Worm (Caenorhabditis elegans): ENCODE data around the gene sru-2.
A peak's percentile ranks its signal among the peaks of the same experiment; 100 is the strongest.

The sru-2 gene

DNA sequence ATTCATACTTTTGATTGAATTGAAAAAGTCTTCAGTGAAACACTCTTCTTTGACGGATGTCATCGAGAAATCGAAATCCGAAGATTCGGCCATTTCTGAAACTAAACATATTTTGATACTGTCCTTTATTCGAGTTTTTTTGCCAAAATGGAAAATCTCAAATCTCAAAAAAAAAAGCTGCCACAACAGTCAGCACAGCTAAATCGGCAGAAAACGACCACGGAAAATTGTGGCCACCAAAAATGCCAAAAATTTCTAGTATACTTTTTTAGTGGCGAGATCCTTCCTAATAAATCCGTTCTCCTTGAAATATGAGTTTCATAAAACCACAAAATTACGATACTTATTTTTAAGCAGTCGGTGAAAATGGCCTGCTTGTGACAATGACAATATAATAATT, 42.1 kb upstream of the sru-2 start, which contains the start of gene F38E11.9:
Gene F38E11.9 (minus strand): TSS at position 101 of the 400 bp plus-strand sequence.
- no peak for TF ChIP-seq bed-3 (GFP tag; optimal IDR thresholded peaks at IDR 0.05)
- TF ChIP-seq M03D4.4 (tag; optimal IDR thresholded peaks at IDR 0.05) = no peak
- TF ChIP-seq unc-62 (GFP tag; optimal IDR thresholded peaks at IDR 0.05) = no peak
- no peak for TF ChIP-seq mls-2 (tag; optimal IDR thresholded peaks at IDR 0.05)
- no peak for TF ChIP-seq mab-5 (tag; optimal IDR thresholded peaks at IDR 0.05)
- TF ChIP-seq zip-8 (tag; optimal IDR thresholded peaks at IDR 0.05) = no peak
- TF ChIP-seq tbx-8 (GFP tag; optimal IDR thresholded peaks at IDR 0.05) = no peak
- no peak for TF ChIP-seq nhr-28 (tag; optimal IDR thresholded peaks at IDR 0.05)
- no peak for TF ChIP-seq lsy-2 (tag; optimal IDR thresholded peaks at IDR 0.05)

DNA sequence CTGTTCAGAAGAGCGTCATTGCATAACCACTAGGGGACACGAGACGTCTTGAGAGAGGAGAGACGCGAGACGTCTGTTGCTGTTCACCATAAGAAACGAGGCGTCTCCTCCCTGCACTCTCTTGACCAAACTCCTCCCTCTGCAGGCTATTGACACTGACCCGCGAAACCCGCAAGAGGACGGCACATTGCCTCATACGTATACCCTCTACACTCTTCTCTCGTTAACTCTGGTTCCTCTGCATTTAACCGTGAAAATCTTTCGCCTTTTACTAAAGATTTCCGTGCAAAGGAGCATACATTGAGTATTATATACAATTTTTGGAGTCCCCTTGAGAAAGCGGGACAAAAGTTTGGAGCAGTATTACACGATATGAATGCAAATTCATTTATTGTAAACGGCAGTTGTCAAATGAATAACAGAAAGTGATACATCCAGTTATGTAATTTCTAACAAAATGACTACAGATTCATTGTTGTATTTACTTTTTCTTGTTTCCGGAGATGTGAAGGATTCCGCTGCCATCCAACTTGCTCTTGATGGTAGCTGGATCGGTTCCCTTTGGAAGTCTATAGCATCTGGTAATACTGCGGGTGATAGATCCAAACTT, 41.5 kb upstream of the sru-2 start:
- TF ChIP-seq bed-3 (GFP tag; optimal IDR thresholded peaks at IDR 0.05) (no peak), zip-8 (tag; optimal IDR thresholded peaks at IDR 0.05) (no peak), nhr-12 (tag; optimal IDR thresholded peaks at IDR 0.05) (peak; percentile 29), lin-13 (tag; optimal IDR thresholded peaks at IDR 0.05) (peak; percentile 94), tbx-8 (GFP tag; optimal IDR thresholded peaks at IDR 0.05) (peak; percentile 33), snpc-4 (tag; optimal IDR thresholded peaks at IDR 0.05) (no peak), nhr-2 (tag; optimal IDR thresholded peaks at IDR 0.05) (peak; percentile 41), unc-62 (GFP tag; optimal IDR thresholded peaks at IDR 0.05) (peak; percentile 38), ztf-11 (tag; optimal IDR thresholded peaks at IDR 0.05) (peak; percentile 54), unc-39 (tag; optimal IDR thresholded peaks at IDR 0.05) (no peak), unc-120 (tag; optimal IDR thresholded peaks at IDR 0.05; ENCODE audit: poor library complexity, severe bottlenecking) (peak; percentile 85), mab-5 (tag; optimal IDR thresholded peaks at IDR 0.05) (no peak), pha-4 (tag; optimal IDR thresholded peaks at IDR 0.05) (peak; percentile 97), ceh-43 (GFP tag; optimal IDR thresholded peaks at IDR 0.05) (no peak), ceh-39 (tag; optimal IDR thresholded peaks at IDR 0.05) (peak; percentile 78), lsy-2 (tag; optimal IDR thresholded peaks at IDR 0.05) (peak; percentile 76), nhr-28 (tag; optimal IDR thresholded peaks at IDR 0.05) (no peak), lin-32 (GFP tag; optimal IDR thresholded peaks at IDR 0.05) (no peak), ceh-83 (GFP tag; optimal IDR thresholded peaks at IDR 0.05) (no peak), elt-1 (tag; optimal IDR thresholded peaks at IDR 0.05; ENCODE audit: borderline replicate concordance, insufficient read depth) (no peak), sem-2 (GFP tag; optimal IDR thresholded peaks at IDR 0.05) (peak; percentile 43), nhr-76 (tag; optimal IDR thresholded peaks at IDR 0.05) (no peak), hlh-1 (tag; optimal IDR thresholded peaks at IDR 0.05) (peak; percentile 63), ces-1 (GFP tag; optimal IDR thresholded peaks at IDR 0.05) (peak; percentile 84), elt-3 (tag; optimal IDR thresholded peaks at IDR 0.05) (peak; percentile 38), sptf-1 (tag; optimal IDR thresholded peaks at IDR 0.05) (peak; percentile 46), mep-1 (tag; optimal IDR thresholded peaks at IDR 0.05) (peak; percentile 80), mls-2 (tag; optimal IDR thresholded peaks at IDR 0.05) (no peak), drap-1 (GFP tag; optimal IDR thresholded peaks at IDR 0.05) (peak; percentile 66), nhr-237 (tag; optimal IDR thresholded peaks at IDR 0.05) (peak; percentile 48), cnd-1 (tag; optimal IDR thresholded peaks at IDR 0.05) (peak; percentile 54), flh-1 (GFP tag; optimal IDR thresholded peaks at IDR 0.05) (no peak), M03D4.4 (tag; optimal IDR thresholded peaks at IDR 0.05) (no peak), blmp-1 (tag; optimal IDR thresholded peaks at IDR 0.05) (no peak), ham-2 (GFP tag; optimal IDR thresholded peaks at IDR 0.05) (peak; percentile 45)

DNA sequence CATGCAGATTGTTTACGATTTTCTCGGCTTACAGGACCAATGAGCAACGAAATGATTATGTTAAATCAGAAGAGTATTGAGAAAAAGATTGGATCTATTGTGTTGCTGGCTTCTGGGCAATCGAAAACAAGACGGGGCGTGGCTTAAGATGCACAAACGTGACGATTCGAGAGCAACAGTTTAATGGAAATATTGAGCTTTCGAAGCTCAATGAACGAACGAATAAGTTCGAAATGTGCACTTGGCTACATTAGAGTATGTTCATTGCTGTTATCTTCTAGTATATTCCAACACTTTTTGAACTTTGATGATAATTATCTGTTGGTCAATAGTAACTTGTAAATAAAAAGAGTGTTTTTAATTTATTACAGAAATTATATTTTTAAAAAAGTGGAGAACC, 40.7 kb upstream of the sru-2 start, which contains the start of gene hsp-12.3:
Gene hsp-12.3 (minus strand): TSS at position 101 of the 400 bp plus-strand sequence.
- no peak for TF ChIP-seq ham-2 (GFP tag; optimal IDR thresholded peaks at IDR 0.05)
- no peak for TF ChIP-seq elt-1 (tag; optimal IDR thresholded peaks at IDR 0.05; ENCODE audit: borderline replicate concordance, insufficient read depth)

DNA sequence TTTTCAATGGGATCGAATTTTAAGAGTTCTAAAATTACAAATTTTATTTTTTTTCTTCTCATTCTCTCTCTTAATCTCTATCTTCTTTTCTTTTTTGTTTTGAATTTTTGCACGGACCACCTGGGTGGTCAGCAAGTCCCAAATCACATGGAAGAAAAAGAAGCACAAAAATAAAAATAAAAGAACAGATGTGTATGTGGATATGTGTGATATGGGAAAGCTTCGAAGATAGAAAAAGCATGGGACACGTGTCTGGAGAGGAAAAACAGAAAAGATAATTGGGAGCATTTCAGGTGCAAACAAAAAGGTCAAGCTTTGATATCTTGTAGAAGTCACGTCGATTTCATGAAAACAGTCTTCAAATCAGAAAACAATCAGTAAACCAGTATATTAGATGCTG, 38.9 kb upstream of the sru-2 start, which contains the start of gene hsp-12.6:
Gene hsp-12.6 (minus strand): TSS at position 20 of the 400 bp plus-strand sequence.
- TF ChIP-seq flh-1 (GFP tag; optimal IDR thresholded peaks at IDR 0.05) (no peak), unc-120 (tag; optimal IDR thresholded peaks at IDR 0.05; ENCODE audit: poor library complexity, severe bottlenecking) (no peak), zip-8 (tag; optimal IDR thresholded peaks at IDR 0.05) (no peak), sem-2 (GFP tag; optimal IDR thresholded peaks at IDR 0.05) (no peak), ceh-43 (GFP tag; optimal IDR thresholded peaks at IDR 0.05) (no peak), lin-13 (tag; optimal IDR thresholded peaks at IDR 0.05) (no peak), nhr-28 (tag; optimal IDR thresholded peaks at IDR 0.05) (no peak), sptf-1 (tag; optimal IDR thresholded peaks at IDR 0.05) (no peak), snpc-4 (tag; optimal IDR thresholded peaks at IDR 0.05) (no peak), nhr-237 (tag; optimal IDR thresholded peaks at IDR 0.05) (no peak), ceh-39 (tag; optimal IDR thresholded peaks at IDR 0.05) (no peak)
